Worm (Caenorhabditis elegans): ENCODE results near the gene bris-1.

bris-1 gene

DNA sequence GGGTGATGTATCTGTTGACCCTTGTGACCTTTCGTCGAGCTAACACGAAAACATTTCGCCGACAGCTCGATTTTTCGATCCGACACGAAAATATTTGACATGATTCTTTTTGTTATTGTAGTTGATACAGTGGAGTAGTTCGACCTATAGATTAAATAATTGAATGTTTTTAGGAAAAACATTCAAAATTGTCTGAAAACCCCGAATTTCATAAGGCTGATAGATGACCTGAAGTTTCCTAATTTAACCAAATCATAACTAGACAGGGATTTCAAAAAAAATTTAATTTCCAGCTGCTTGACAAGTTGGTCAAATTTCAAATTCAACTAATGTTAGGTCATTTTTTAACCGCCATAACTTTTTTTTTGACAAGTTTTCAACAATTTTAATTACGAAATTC is 15.9 kb upstream of the bris-1 start, which contains the start of gene cal-3:
Gene cal-3 (minus strand): TSS at position 101 of the 400 bp plus-strand sequence.
- no peak for TF ChIP-seq ztf-11 (tag; optimal IDR thresholded peaks at IDR 0.05)
- no peak for TF ChIP-seq nhr-237 (tag; optimal IDR thresholded peaks at IDR 0.05)
- TF ChIP-seq lin-13 (tag; optimal IDR thresholded peaks at IDR 0.05), result no peak
- TF ChIP-seq lsy-2 (tag; optimal IDR thresholded peaks at IDR 0.05), result no peak
- TF ChIP-seq nhr-76 (tag; optimal IDR thresholded peaks at IDR 0.05), result no peak
- TF ChIP-seq ceh-39 (tag; optimal IDR thresholded peaks at IDR 0.05), result no peak
- TF ChIP-seq flh-1 (GFP tag; optimal IDR thresholded peaks at IDR 0.05), result no peak
- no peak for TF ChIP-seq pha-4 (tag; optimal IDR thresholded peaks at IDR 0.05)
- no peak for TF ChIP-seq mls-2 (tag; optimal IDR thresholded peaks at IDR 0.05)
- TF ChIP-seq cnd-1 (tag; optimal IDR thresholded peaks at IDR 0.05), result no peak
- TF ChIP-seq M03D4.4 (tag; optimal IDR thresholded peaks at IDR 0.05), result no peak
- no peak for TF ChIP-seq unc-120 (tag; optimal IDR thresholded peaks at IDR 0.05; ENCODE audit: poor library complexity, severe bottlenecking)
- TF ChIP-seq sem-2 (GFP tag; optimal IDR thresholded peaks at IDR 0.05), result no peak
- no peak for TF ChIP-seq nhr-2 (tag; optimal IDR thresholded peaks at IDR 0.05)
- TF ChIP-seq nhr-12 (tag; optimal IDR thresholded peaks at IDR 0.05), result no peak
- no peak for TF ChIP-seq bed-3 (GFP tag; optimal IDR thresholded peaks at IDR 0.05)
- no peak for TF ChIP-seq tbx-8 (GFP tag; optimal IDR thresholded peaks at IDR 0.05)
- no peak for TF ChIP-seq elt-3 (tag; optimal IDR thresholded peaks at IDR 0.05)
- TF ChIP-seq snpc-4 (tag; optimal IDR thresholded peaks at IDR 0.05), result no peak
- TF ChIP-seq drap-1 (GFP tag; optimal IDR thresholded peaks at IDR 0.05), result no peak

DNA sequence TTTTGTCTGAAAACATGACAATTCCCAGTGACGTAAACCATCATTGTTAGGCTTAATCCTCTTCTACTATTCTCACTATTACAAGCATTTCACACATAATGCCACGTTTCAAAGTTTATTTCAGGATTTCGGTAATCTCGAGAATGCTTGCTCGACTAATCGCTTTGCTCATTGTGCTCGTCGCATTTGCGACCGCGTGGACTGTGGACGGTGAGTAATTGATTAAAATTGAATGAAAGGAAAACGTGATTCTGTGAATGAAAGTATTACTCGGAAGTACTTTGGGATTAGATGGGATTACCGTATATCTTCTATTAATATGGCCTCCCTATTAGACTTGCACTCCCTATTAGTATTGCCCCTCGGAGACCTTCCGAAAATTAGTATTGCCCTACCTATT is 14.7 kb upstream of the bris-1 start:
- TF ChIP-seq nhr-76 (tag; optimal IDR thresholded peaks at IDR 0.05), result no peak
- TF ChIP-seq tbx-8 (GFP tag; optimal IDR thresholded peaks at IDR 0.05), result no peak
- TF ChIP-seq nhr-237 (tag; optimal IDR thresholded peaks at IDR 0.05), result no peak
- no peak for TF ChIP-seq nhr-2 (tag; optimal IDR thresholded peaks at IDR 0.05)
- TF ChIP-seq snpc-4 (tag; optimal IDR thresholded peaks at IDR 0.05), result no peak
- TF ChIP-seq lin-32 (GFP tag; optimal IDR thresholded peaks at IDR 0.05), result no peak
- TF ChIP-seq blmp-1 (tag; optimal IDR thresholded peaks at IDR 0.05), result no peak
- no peak for TF ChIP-seq drap-1 (GFP tag; optimal IDR thresholded peaks at IDR 0.05)
- no peak for TF ChIP-seq mep-1 (tag; optimal IDR thresholded peaks at IDR 0.05)
- no peak for TF ChIP-seq nhr-12 (tag; optimal IDR thresholded peaks at IDR 0.05)
- no peak for TF ChIP-seq mab-5 (tag; optimal IDR thresholded peaks at IDR 0.05)
- no peak for TF ChIP-seq elt-1 (tag; optimal IDR thresholded peaks at IDR 0.05; ENCODE audit: borderline replicate concordance, insufficient read depth)
- no peak for TF ChIP-seq lin-13 (tag; optimal IDR thresholded peaks at IDR 0.05)
- no peak for TF ChIP-seq ceh-83 (GFP tag; optimal IDR thresholded peaks at IDR 0.05)

DNA sequence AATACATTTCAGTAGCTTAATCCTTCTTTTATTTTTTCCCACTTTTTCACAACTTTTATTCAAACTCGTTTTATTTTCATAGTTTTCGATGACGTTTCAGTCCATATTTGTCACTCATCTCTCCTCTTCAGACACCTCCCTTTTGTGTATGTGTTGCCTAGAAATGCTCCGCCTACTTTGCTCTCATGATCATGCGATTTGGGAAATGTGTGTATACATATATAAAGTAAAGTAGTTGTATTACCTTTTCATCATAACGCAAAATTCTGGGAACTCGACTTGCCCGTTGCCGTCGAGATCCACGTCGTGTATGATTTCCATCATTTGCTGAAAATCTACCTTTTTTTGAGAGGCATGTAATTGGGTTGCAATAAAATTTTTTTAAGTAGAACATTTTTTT is 12.9 kb upstream of the bris-1 start:
- TF ChIP-seq nhr-76 (tag; optimal IDR thresholded peaks at IDR 0.05) (no peak), zip-8 (tag; optimal IDR thresholded peaks at IDR 0.05) (no peak)

DNA sequence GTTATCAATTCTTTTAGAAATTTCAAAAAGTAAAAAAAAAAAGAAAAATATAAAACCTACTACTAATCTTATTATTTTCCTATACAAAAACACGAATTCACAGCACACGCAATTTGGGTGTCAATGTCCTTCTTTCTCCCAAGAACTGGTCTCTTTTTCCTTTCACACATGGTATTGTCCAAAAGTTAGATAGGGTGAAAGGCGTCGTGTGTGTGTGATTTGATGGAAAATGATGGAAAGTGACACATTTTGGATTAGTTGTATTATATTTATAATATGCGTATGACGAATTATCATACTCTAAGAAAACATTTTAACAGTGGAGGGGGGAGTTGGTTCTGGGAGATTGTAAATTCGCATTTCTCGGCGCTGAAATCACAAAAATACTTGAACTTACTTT is 8.6 kb upstream of the bris-1 start:
- TF ChIP-seq unc-62 (GFP tag; optimal IDR thresholded peaks at IDR 0.05) (peak; percentile 27), elt-1 (tag; optimal IDR thresholded peaks at IDR 0.05; ENCODE audit: borderline replicate concordance, insufficient read depth) (no peak), nhr-2 (tag; optimal IDR thresholded peaks at IDR 0.05) (no peak), blmp-1 (tag; optimal IDR thresholded peaks at IDR 0.05) (peak; percentile 78), M03D4.4 (tag; optimal IDR thresholded peaks at IDR 0.05) (no peak), sem-2 (GFP tag; optimal IDR thresholded peaks at IDR 0.05) (no peak)

DNA sequence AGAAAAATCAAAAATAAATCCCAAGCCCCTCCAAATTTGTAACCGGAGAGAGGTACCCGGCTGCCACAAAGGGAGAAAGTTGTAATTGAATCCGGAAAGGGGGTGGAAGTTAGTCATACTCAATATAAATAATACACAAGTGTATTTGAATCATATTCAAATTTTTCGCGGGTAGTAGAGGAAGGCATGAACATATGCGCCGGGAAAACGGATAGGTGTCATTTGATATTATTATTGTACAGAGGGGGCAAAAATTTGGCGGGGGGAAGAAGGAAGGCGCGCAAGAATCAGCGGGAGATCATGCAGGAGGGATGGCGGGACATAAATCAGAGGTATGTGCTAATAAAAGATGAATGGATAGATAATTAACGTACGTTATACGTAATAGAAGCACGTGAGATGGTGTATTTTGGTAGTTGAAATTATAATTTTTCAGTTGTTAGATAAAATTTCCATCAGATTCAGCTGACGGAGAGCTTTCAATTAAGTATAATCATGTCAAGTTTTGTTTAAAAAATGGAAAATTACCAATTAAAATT is 7.5 kb upstream of the bris-1 start, which contains the start of gene F28F9.3:
Gene F28F9.3 (plus strand): TSS at position 301 of the 539 bp plus-strand sequence.
- TF ChIP-seq ztf-11 (tag; optimal IDR thresholded peaks at IDR 0.05) (no peak), lin-32 (GFP tag; optimal IDR thresholded peaks at IDR 0.05) (no peak), cnd-1 (tag; optimal IDR thresholded peaks at IDR 0.05) (no peak), bed-3 (GFP tag; optimal IDR thresholded peaks at IDR 0.05) (no peak), elt-1 (tag; optimal IDR thresholded peaks at IDR 0.05; ENCODE audit: borderline replicate concordance, insufficient read depth) (peak; percentile 66), ham-2 (GFP tag; optimal IDR thresholded peaks at IDR 0.05) (no peak), elt-3 (tag; optimal IDR thresholded peaks at IDR 0.05) (no peak), lsy-2 (tag; optimal IDR thresholded peaks at IDR 0.05) (no peak)

DNA sequence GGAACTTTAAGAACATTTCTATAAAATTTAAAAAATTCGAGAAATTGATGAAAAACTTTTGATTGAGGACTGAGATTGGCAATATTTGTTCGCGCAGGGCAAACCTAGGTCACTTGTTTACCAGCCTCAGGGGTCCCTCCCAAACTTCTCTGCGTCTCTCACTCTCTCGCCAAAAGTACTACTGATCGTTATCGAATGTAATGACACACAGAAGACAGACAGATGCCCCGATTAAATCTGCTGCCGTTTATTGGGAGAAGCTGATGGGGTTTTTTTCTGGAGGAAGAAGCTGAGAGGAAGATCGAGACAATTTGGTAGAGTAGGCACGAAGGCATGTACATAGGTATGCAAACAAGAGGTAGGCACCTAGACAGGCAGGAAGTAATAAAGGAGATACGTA is 6.3 kb upstream of the bris-1 start:
- no peak for TF ChIP-seq cnd-1 (tag; optimal IDR thresholded peaks at IDR 0.05)
- TF ChIP-seq flh-1 (GFP tag; optimal IDR thresholded peaks at IDR 0.05), result no peak
- TF ChIP-seq lin-13 (tag; optimal IDR thresholded peaks at IDR 0.05), result no peak
- no peak for TF ChIP-seq ztf-11 (tag; optimal IDR thresholded peaks at IDR 0.05)
- no peak for TF ChIP-seq snpc-4 (tag; optimal IDR thresholded peaks at IDR 0.05)
- TF ChIP-seq zip-8 (tag; optimal IDR thresholded peaks at IDR 0.05), result no peak
- TF ChIP-seq lsy-2 (tag; optimal IDR thresholded peaks at IDR 0.05), result no peak
- TF ChIP-seq sem-2 (GFP tag; optimal IDR thresholded peaks at IDR 0.05), result no peak
- peak; percentile 84 for TF ChIP-seq elt-1 (tag; optimal IDR thresholded peaks at IDR 0.05; ENCODE audit: borderline replicate concordance, insufficient read depth)
- no peak for TF ChIP-seq unc-120 (tag; optimal IDR thresholded peaks at IDR 0.05; ENCODE audit: poor library complexity, severe bottlenecking)
- TF ChIP-seq drap-1 (GFP tag; optimal IDR thresholded peaks at IDR 0.05), result no peak
- TF ChIP-seq nhr-76 (tag; optimal IDR thresholded peaks at IDR 0.05), result no peak
- TF ChIP-seq unc-62 (GFP tag; optimal IDR thresholded peaks at IDR 0.05), result peak; percentile 66
- no peak for TF ChIP-seq mls-2 (tag; optimal IDR thresholded peaks at IDR 0.05)
- TF ChIP-seq unc-39 (tag; optimal IDR thresholded peaks at IDR 0.05), result no peak
- TF ChIP-seq mep-1 (tag; optimal IDR thresholded peaks at IDR 0.05), result no peak
- peak; percentile 56 for TF ChIP-seq hlh-1 (tag; optimal IDR thresholded peaks at IDR 0.05)
- no peak for TF ChIP-seq nhr-28 (tag; optimal IDR thresholded peaks at IDR 0.05)
- no peak for TF ChIP-seq elt-3 (tag; optimal IDR thresholded peaks at IDR 0.05)
- no peak for TF ChIP-seq nhr-12 (tag; optimal IDR thresholded peaks at IDR 0.05)
- TF ChIP-seq lin-32 (GFP tag; optimal IDR thresholded peaks at IDR 0.05), result no peak
- no peak for TF ChIP-seq ceh-83 (GFP tag; optimal IDR thresholded peaks at IDR 0.05)
- no peak for TF ChIP-seq pha-4 (tag; optimal IDR thresholded peaks at IDR 0.05)
- no peak for TF ChIP-seq mab-5 (tag; optimal IDR thresholded peaks at IDR 0.05)
- TF ChIP-seq tbx-8 (GFP tag; optimal IDR thresholded peaks at IDR 0.05), result no peak
- no peak for TF ChIP-seq M03D4.4 (tag; optimal IDR thresholded peaks at IDR 0.05)
- no peak for TF ChIP-seq blmp-1 (tag; optimal IDR thresholded peaks at IDR 0.05)
- peak; percentile 31 for TF ChIP-seq ham-2 (GFP tag; optimal IDR thresholded peaks at IDR 0.05)
- TF ChIP-seq nhr-237 (tag; optimal IDR thresholded peaks at IDR 0.05), result no peak
- no peak for TF ChIP-seq sptf-1 (tag; optimal IDR thresholded peaks at IDR 0.05)

Data from whole organism, mixed stage, embryonic.